2 fruit fly cellular contexts compared by ENCODE assay signal in genomic region chr3R:3733936-3734335, dm6.
TF ChIP-seq lines count a peak whose summit lies in the region.

No protein-coding gene starts in this region.

- TF ChIP-seq CTCF in whole organism, embryonic (GFP tag; optimal IDR thresholded peaks at IDR 0.05; lab: Kevin White, UChicago) = no peak

TF ChIP-seq in whole organism, embryonic, 481 proteins besides CTCF, POLR2A, EP300 and RAD21:
- TF ChIP-seq CG11723 (GFP tag; optimal IDR thresholded peaks at IDR 0.05; lab: Kevin White, UChicago) (peak; percentile 62), klu (GFP tag; IDR thresholded peaks at IDR 0.05; lab: Robert Waterston, UW) (no peak), BEAF-32 (GFP tag; optimal IDR thresholded peaks at IDR 0.05; lab: Kevin White, UChicago) (peak; percentile 41), amos (GFP tag; IDR thresholded peaks at IDR 0.05; lab: Robert Waterston, UW; ENCODE audit: partially characterized antibody) (peak; percentile 29; the same call in 1 of the 2 replicates), CG1603 (tag; optimal IDR thresholded peaks at IDR 0.05; lab: Kevin White, UChicago) (peak; percentile 91), CG17385 (GFP tag; optimal IDR thresholded peaks at IDR 0.05; lab: Kevin White, UChicago) (peak; percentile 50), CG16813 (GFP tag; IDR thresholded peaks at IDR 0.05; lab: Robert Waterston, UW; ENCODE audit: partially characterized antibody) (peak; percentile 44; the same call in 2 of the 3 replicates), CG2116 (GFP tag; optimal IDR thresholded peaks at IDR 0.05; lab: Kevin White, UChicago) (peak; percentile 9), Dll (GFP tag; IDR thresholded peaks at IDR 0.05; lab: Robert Waterston, UW; ENCODE audit: partially characterized antibody) (0 out of 4 replicates have a peak, but pooled peaks have one; percentile 22), CG1024 (GFP tag; IDR thresholded peaks at IDR 0.05; lab: Robert Waterston, UW) (peak; percentile 69), row (GFP tag; IDR thresholded peaks at IDR 0.05; lab: Robert Waterston, UW) (peak; percentile 27; the same call in 2 of the 3 replicates), tll (GFP tag; optimal IDR thresholded peaks at IDR 0.05; lab: Kevin White, UChicago) (peak in 1 of 2 experiments; percentile 7), CG8290 (GFP tag; optimal IDR thresholded peaks at IDR 0.05; lab: Kevin White, UChicago) (peak; percentile 28), CG8290 (tag; optimal IDR thresholded peaks at IDR 0.05; lab: Kevin White, UChicago) (no peak), ssp (GFP tag; IDR thresholded peaks at IDR 0.05; lab: Robert Waterston, UW) (peak; percentile 49), vnd (GFP tag; IDR thresholded peaks at IDR 0.05; lab: Robert Waterston, UW; ENCODE audit: partially characterized antibody) (no peak), CG17802 (tag; optimal IDR thresholded peaks at IDR 0.05; lab: Kevin White, UChicago) (peak; percentile 91), CG33213 (GFP tag; optimal IDR thresholded peaks at IDR 0.05; lab: Kevin White, UChicago) (peak; percentile 79), CG9932 (GFP tag; IDR thresholded peaks at IDR 0.05; lab: Robert Waterston, UW) (no peak), CG30020 (tag; optimal IDR thresholded peaks at IDR 0.05; lab: Kevin White, UChicago) (no peak), phol (tag; optimal IDR thresholded peaks at IDR 0.05; lab: Kevin White, UChicago) (no peak), Lhr (GFP tag; optimal IDR thresholded peaks at IDR 0.05; lab: Kevin White, UChicago) (peak; percentile 86), Sry-δ (GFP tag; optimal IDR thresholded peaks at IDR 0.05; lab: Kevin White, UChicago) (peak; percentile 51), pros (GFP tag; optimal IDR thresholded peaks at IDR 0.05; lab: Kevin White, UChicago) (no peak)

TF ChIP-seq in whole organism, prepupa, 60 proteins besides CTCF, POLR2A, EP300 and RAD21:
- TF ChIP-seq Eip78C (GFP tag; lab: Kevin White, UChicago) (peak; percentile 50), CG10669 (GFP tag; optimal IDR thresholded peaks at IDR 0.05; lab: Kevin White, UChicago) (no peak)
